Fruit fly (Drosophila melanogaster): Measurements from ENCODE around the gene CG13999.

The CG13999 gene

dm6 chr2L:5974122-5974521, 17.9 kb upstream of the CG13999 start (continued):
- no peak for TF ChIP-seq CG33213 (GFP tag; optimal IDR thresholded peaks at IDR 0.05)
- TF ChIP-seq CG1832 (GFP tag; optimal IDR thresholded peaks at IDR 0.05): no peak
- TF ChIP-seq CG9932 (GFP tag; IDR thresholded peaks at IDR 0.05): peak; percentile 38; the same call in 1 of the 2 replicates
- TF ChIP-seq so (GFP tag; IDR thresholded peaks at IDR 0.05): peak; percentile 38; the same call in 1 of the 3 replicates
- TF ChIP-seq CG18262 (tag; optimal IDR thresholded peaks at IDR 0.05): peak; percentile 38
- no peak; the same call in 1 of the 2 replicates for TF ChIP-seq Rx (GFP tag; IDR thresholded peaks at IDR 0.05)
- TF ChIP-seq ase (GFP tag; IDR thresholded peaks at IDR 0.05): no peak
- no peak for TF ChIP-seq cato (GFP tag; optimal IDR thresholded peaks at IDR 0.05; ENCODE audit: borderline replicate concordance)
- TF ChIP-seq BtbVII (GFP tag; optimal IDR thresholded peaks at IDR 0.05): peak; percentile 72
- TF ChIP-seq Optix (GFP tag; IDR thresholded peaks at IDR 0.05): 0 out of 3 replicates have a peak, but pooled peaks have one; percentile 22
- no peak for TF ChIP-seq Hsf (GFP tag; optimal IDR thresholded peaks at IDR 0.05)
- peak; percentile 91 for TF ChIP-seq Deaf1 (tag; optimal IDR thresholded peaks at IDR 0.05)
- peak; percentile 31 for TF ChIP-seq Nf-YB (GFP tag; optimal IDR thresholded peaks at IDR 0.05)
- TF ChIP-seq Gug (GFP tag; IDR thresholded peaks at IDR 0.05): no peak
- peak; percentile 58 for TF ChIP-seq CG12659 (GFP tag; optimal IDR thresholded peaks at IDR 0.05)
- peak; percentile 23 for TF ChIP-seq Lhr (GFP tag; optimal IDR thresholded peaks at IDR 0.05)
- TF ChIP-seq z (GFP tag; IDR thresholded peaks at IDR 0.05): peak; percentile 75
- no peak for TF ChIP-seq vfl (GFP tag; optimal IDR thresholded peaks at IDR 0.05)
- TF ChIP-seq CG4328 (GFP tag; optimal IDR thresholded peaks at IDR 0.05): peak; percentile 78
- TF ChIP-seq CTCF (GFP tag; optimal IDR thresholded peaks at IDR 0.05): no peak
- TF ChIP-seq h (optimal IDR thresholded peaks at IDR 0.05): no peak
- TF ChIP-seq tin (GFP tag; optimal IDR thresholded peaks at IDR 0.05): no peak
- TF ChIP-seq CG9727 (GFP tag; optimal IDR thresholded peaks at IDR 0.05): peak; percentile 59
- TF ChIP-seq wdn (GFP tag; IDR thresholded peaks at IDR 0.05): peak; percentile 49; the same call in 1 of the 2 replicates
- no peak for TF ChIP-seq jumu (GFP tag; optimal IDR thresholded peaks at IDR 0.05)
- TF ChIP-seq CG10274 (GFP tag; optimal IDR thresholded peaks at IDR 0.05): no peak
- peak; percentile 32 for TF ChIP-seq CG1603 (tag; optimal IDR thresholded peaks at IDR 0.05)
- no peak for TF ChIP-seq CG17361 (GFP tag; IDR thresholded peaks at IDR 0.05)
- TF ChIP-seq CG11247 (GFP tag; IDR thresholded peaks at IDR 0.05): no peak
- TF ChIP-seq CG18011 (GFP tag; optimal IDR thresholded peaks at IDR 0.05): peak; percentile 2
- TF ChIP-seq unpg (GFP tag; optimal IDR thresholded peaks at IDR 0.05): peak; percentile 55
- TF ChIP-seq B-H2 (GFP tag; optimal IDR thresholded peaks at IDR 0.05): peak; percentile 71
- peak; percentile 83 for TF ChIP-seq sug (tag; optimal IDR thresholded peaks at IDR 0.05)
- peak; percentile 77; the same call in 2 of the 3 replicates for TF ChIP-seq otp (GFP tag; IDR thresholded peaks at IDR 0.05)
- no peak for TF ChIP-seq CG4730 (GFP tag; IDR thresholded peaks at IDR 0.05)
- peak; percentile 80 for TF ChIP-seq CG6765 (GFP tag; optimal IDR thresholded peaks at IDR 0.05)
- TF ChIP-seq Meics (GFP tag; optimal IDR thresholded peaks at IDR 0.05): peak; percentile 60
- peak; percentile 4 for TF ChIP-seq CG3163 (GFP tag; optimal IDR thresholded peaks at IDR 0.05)
- peak; percentile 81 for TF ChIP-seq Hmr (GFP tag; optimal IDR thresholded peaks at IDR 0.05)
- TF ChIP-seq CG17186 (GFP tag; optimal IDR thresholded peaks at IDR 0.05): no peak
- peak; percentile 65 for TF ChIP-seq CG15269 (tag; optimal IDR thresholded peaks at IDR 0.05)
- no peak for TF ChIP-seq Hmx (GFP tag; optimal IDR thresholded peaks at IDR 0.05)
- no peak for TF ChIP-seq da (GFP tag; optimal IDR thresholded peaks at IDR 0.05)
- TF ChIP-seq CG14667 (GFP tag; IDR thresholded peaks at IDR 0.05): no peak
- no peak for TF ChIP-seq Neu2 (GFP tag; optimal IDR thresholded peaks at IDR 0.05; ENCODE audit: borderline replicate concordance)
- peak; percentile 45 for TF ChIP-seq CG34376 (GFP tag; optimal IDR thresholded peaks at IDR 0.05)
- TF ChIP-seq ttk (GFP tag; IDR thresholded peaks at IDR 0.05): peak; percentile 7; the same call in 1 of the 2 replicates
- TF ChIP-seq salm (tag; optimal IDR thresholded peaks at IDR 0.05): peak; percentile 45
- peak; percentile 59 for TF ChIP-seq CG15011 (GFP tag; optimal IDR thresholded peaks at IDR 0.05)
- TF ChIP-seq lbe (GFP tag; optimal IDR thresholded peaks at IDR 0.05): no peak
- TF ChIP-seq chn (GFP tag; optimal IDR thresholded peaks at IDR 0.05): no peak
- no peak for TF ChIP-seq Lim3 (GFP tag; IDR thresholded peaks at IDR 0.05)
